Fruit fly (Drosophila melanogaster): ENCODE measurements around the gene CG5334.

dm6 chrX:14786451-14786850, 11.3 kb downstream of the CG5334 start, which contains the start of gene Ag5r:
- TF ChIP-seq Myc (optimal IDR thresholded peaks at IDR 0.05) (no peak), Sin3A (optimal IDR thresholded peaks at IDR 0.05) (no peak), psq (optimal IDR thresholded peaks at IDR 0.05) (no peak), insv (optimal IDR thresholded peaks at IDR 0.05) (no peak), h (optimal IDR thresholded peaks at IDR 0.05) (no peak)

Measured in Kc167 (cell line).